Worm (Caenorhabditis elegans) whole organism, L4/young adult: ENCODE data around the gene fipr-16.

Experiments used
- dao-5 ChIP-seq: sonication (generic microtip); optimal IDR thresholded peaks from 2 replicates; lab custom pipeline; 2016; ENCODE audit warnings: missing genotype, missing genetic modification characterization, moderate library complexity, missing compliant biosample characterization
- him-1 ChIP-seq: sonication (generic microtip); optimal IDR thresholded peaks from 2 replicates; lab custom pipeline; 2016; ENCODE audit warnings: missing genotype, missing genetic modification reagents, missing genetic modification characterization, missing compliant biosample characterization

DNA sequence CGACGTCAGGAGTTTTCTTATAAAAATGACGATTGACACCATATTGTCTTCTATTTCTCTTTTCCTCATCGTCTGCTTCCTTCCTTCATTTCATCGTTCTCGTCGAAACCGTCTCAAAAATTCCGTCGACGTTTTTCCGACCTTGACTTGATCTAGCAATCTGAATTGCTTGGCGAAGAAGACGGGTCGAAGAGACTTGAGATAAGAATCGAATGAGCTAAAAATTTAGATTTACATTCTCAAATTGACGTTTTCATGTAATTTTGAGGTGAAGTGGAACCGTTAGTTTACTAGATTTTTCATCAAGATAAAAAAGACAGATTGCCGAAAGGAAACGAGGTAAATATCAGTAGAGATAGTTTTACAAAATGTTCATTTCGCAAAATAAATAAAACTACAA lies 13.2 kb downstream of the fipr-16 start:
- TF ChIP-seq him-1 (tag; lab: Kevin White, UChicago) (no peak), dao-5 (no peak)
